Fruit fly (Drosophila melanogaster): Measurements from ENCODE around the gene Uch-L5.

Gene Uch-L5

dm6 chr3L:9465652-9466244 lies 11.0 kb downstream of the Uch-L5 start (continued):
- no peak for TF ChIP-seq da (GFP tag; optimal IDR thresholded peaks at IDR 0.05)
- TF ChIP-seq oc (tag; optimal IDR thresholded peaks at IDR 0.05): peak; percentile 6
- TF ChIP-seq CG10267 (tag; optimal IDR thresholded peaks at IDR 0.05): peak; percentile 24
- TF ChIP-seq Scr (GFP tag; IDR thresholded peaks at IDR 0.05; ENCODE audit: partially characterized antibody): no peak
- TF ChIP-seq CG10543 (GFP tag; optimal IDR thresholded peaks at IDR 0.05): peak; percentile 50
- TF ChIP-seq sisA (GFP tag; IDR thresholded peaks at IDR 0.05): no peak
- TF ChIP-seq CG2712 (tag; optimal IDR thresholded peaks at IDR 0.05): no peak
- TF ChIP-seq ro (GFP tag; IDR thresholded peaks at IDR 0.05): no peak
- no peak for TF ChIP-seq Dip3 (GFP tag; optimal IDR thresholded peaks at IDR 0.05)
- TF ChIP-seq CoRest (tag; optimal IDR thresholded peaks at IDR 0.05): no peak
- no peak for TF ChIP-seq D19A (tag; optimal IDR thresholded peaks at IDR 0.05)
- TF ChIP-seq Meics (GFP tag; optimal IDR thresholded peaks at IDR 0.05): no peak
- TF ChIP-seq CG42726 (GFP tag; IDR thresholded peaks at IDR 0.05; ENCODE audit: partially characterized antibody): 0 out of 2 replicates have a peak, but pooled peaks have one; percentile 36
- no peak for TF ChIP-seq CG7372 (GFP tag; IDR thresholded peaks at IDR 0.05)
- peak; percentile 9 for TF ChIP-seq lab (GFP tag; optimal IDR thresholded peaks at IDR 0.05)
- TF ChIP-seq Fer1 (GFP tag; optimal IDR thresholded peaks at IDR 0.05): peak; percentile 28
- no peak for TF ChIP-seq Hand (GFP tag; optimal IDR thresholded peaks at IDR 0.05)
- no peak for TF ChIP-seq Tbp (GFP tag; optimal IDR thresholded peaks at IDR 0.05)

dm6 chr3L:9462794-9463193 lies 14.0 kb downstream of the Uch-L5 start:
- TF ChIP-seq Elba2 (GFP tag; optimal IDR thresholded peaks at IDR 0.05) (peak; percentile 49), chinmo (GFP tag; IDR thresholded peaks at IDR 0.05; ENCODE audit: partially characterized antibody) (0 out of 4 replicates have a peak, but pooled peaks have one; percentile 49), Rx (GFP tag; IDR thresholded peaks at IDR 0.05) (no peak), aop (GFP tag; IDR thresholded peaks at IDR 0.05) (no peak), E2f1 (GFP tag; IDR thresholded peaks at IDR 0.05) (no peak), CG10462 (GFP tag; optimal IDR thresholded peaks at IDR 0.05) (no peak), Hand (GFP tag; optimal IDR thresholded peaks at IDR 0.05) (no peak), CG7786 (GFP tag; optimal IDR thresholded peaks at IDR 0.05) (no peak), nom (GFP tag; optimal IDR thresholded peaks at IDR 0.05) (peak; percentile 92), cg (GFP tag; optimal IDR thresholded peaks at IDR 0.05) (peak; percentile 86), bsh (GFP tag; optimal IDR thresholded peaks at IDR 0.05) (peak in 1 of 2 experiments; percentile 20), CG4360 (GFP tag; IDR thresholded peaks at IDR 0.05) (peak; percentile 69), CG1024 (GFP tag; IDR thresholded peaks at IDR 0.05) (no peak), CG2678 (tag; optimal IDR thresholded peaks at IDR 0.05) (no peak), oc (tag; optimal IDR thresholded peaks at IDR 0.05) (no peak)

- TF ChIP-seq Blimp-1 (GFP tag; optimal IDR thresholded peaks at IDR 0.05) (peak; percentile 92), en (GFP tag; optimal IDR thresholded peaks at IDR 0.05) (peak; percentile 71), Hr39 (optimal IDR thresholded peaks at IDR 0.05) (no peak), CG10366 (GFP tag; IDR thresholded peaks at IDR 0.05) (peak; percentile 63), CG8944 (GFP tag; optimal IDR thresholded peaks at IDR 0.05) (peak; percentile 51), twi (tag; optimal IDR thresholded peaks at IDR 0.05) (peak; percentile 68), CG17829 (tag; optimal IDR thresholded peaks at IDR 0.05) (peak; percentile 92), Atf-2 (GFP tag; optimal IDR thresholded peaks at IDR 0.05) (peak; percentile 72), dati (GFP tag; IDR thresholded peaks at IDR 0.05) (no peak; the same call in 1 of the 2 replicates), zfh2 (GFP tag; optimal IDR thresholded peaks at IDR 0.05) (peak; percentile 58), CG17361 (GFP tag; IDR thresholded peaks at IDR 0.05) (peak; percentile 89), gt (GFP tag; IDR thresholded peaks at IDR 0.05) (peak; percentile 58; the same call in 1 of the 2 replicates), fru (optimal IDR thresholded peaks at IDR 0.05) (no peak), eyg (GFP tag; optimal IDR thresholded peaks at IDR 0.05) (peak; percentile 20), pho (GFP tag; optimal IDR thresholded peaks at IDR 0.05) (peak; percentile 81), Stat92E (GFP tag; optimal IDR thresholded peaks at IDR 0.05) (peak in 1 of 3 experiments; percentile 95), CG8924 (tag; optimal IDR thresholded peaks at IDR 0.05) (peak; percentile 96), CG2678 (tag; optimal IDR thresholded peaks at IDR 0.05) (peak; percentile 96), Lim3 (GFP tag; IDR thresholded peaks at IDR 0.05) (no peak)
Observed at dm6 chr3L:9462247-9462769, 14.5 kb downstream of the Uch-L5 start.
